Worm (Caenorhabditis elegans) whole organism, L3 larva: ENCODE measurements around the gene Y37H2A.11.

ENCODE experiments used
- R02D3.7 ChIP-seq: fragments of 150-350 bp; optimal IDR thresholded peaks from 2 replicates; lab custom pipeline; 2014; ENCODE audit warnings: missing biosample characterization, missing genetic modification characterization
- ZK546.5 ChIP-seq: sonication (generic microtip); optimal IDR thresholded peaks from 2 replicates; lab custom pipeline; 2017; ENCODE audit warnings: missing biosample characterization, missing genetic modification characterization
- aly-2 ChIP-seq: fragments of 150-350 bp; optimal IDR thresholded peaks from 2 replicates; lab custom pipeline; 2014; ENCODE audit warnings: missing biosample characterization, missing genetic modification characterization
- ama-1 ChIP-seq: fragments of 150-350 bp; optimal IDR thresholded peaks from 2 replicates; lab custom pipeline; 2018
- ceh-16 ChIP-seq: sonication (generic microtip); optimal IDR thresholded peaks from 2 replicates; lab custom pipeline; 2017; ENCODE audit warnings: missing biosample characterization, missing genetic modification characterization
- ceh-28 ChIP-seq: fragments of 150-350 bp; optimal IDR thresholded peaks from 2 replicates; lab custom pipeline; 2014; ENCODE audit warnings: missing biosample characterization, missing genetic modification reagents, missing genetic modification characterization
- ceh-82 ChIP-seq: fragments of 150-350 bp; optimal IDR thresholded peaks from 2 replicates; lab custom pipeline; 2014; ENCODE audit warnings: missing biosample characterization, missing genetic modification characterization
- ceh-9 ChIP-seq: sonication (generic microtip); optimal IDR thresholded peaks from 2 replicates; lab custom pipeline; 2018; ENCODE audit warnings: missing biosample characterization, missing genetic modification characterization
- egl-5 ChIP-seq: fragments of 150-350 bp; optimal IDR thresholded peaks from 2 replicates; lab custom pipeline; 2017; ENCODE audit warnings: missing biosample characterization, missing genetic modification reagents, missing genetic modification characterization, inconsistent platforms
- elt-1 ChIP-seq: fragments of 150-350 bp; optimal IDR thresholded peaks from 2 replicates; lab custom pipeline; 2014; ENCODE audit warnings: missing biosample characterization, missing genetic modification characterization
- elt-2 ChIP-seq: sonication (generic microtip); optimal IDR thresholded peaks from 2 replicates; lab custom pipeline; 2016; ENCODE audit warnings: missing genetic modification reagents, mild to moderate bottlenecking, missing genetic modification characterization, missing compliant biosample characterization
- elt-3 ChIP-seq, 3 experiments: fragments of 150-350 bp in 1 of 3; sonication (generic microtip) in 2 of 3; optimal IDR thresholded peaks; 2 replicates in 2 of 3; 4 replicates in 1 of 3; lab custom pipeline; 2014 to 2017; ENCODE audit warnings: missing biosample characterization in 3 of 3, missing genetic modification characterization in 3 of 3
- eor-1 ChIP-seq, 2 experiments: fragments of 150-350 bp; optimal IDR thresholded peaks; 2 replicates each; lab custom pipeline; 2014 to 2018; ENCODE audit warnings: missing biosample characterization in 2 of 2, missing genetic modification characterization in 2 of 2
- hmg-11 ChIP-seq: sonication (generic microtip); optimal IDR thresholded peaks from 2 replicates; lab custom pipeline; 2016; ENCODE audit warnings: missing genetic modification characterization, missing compliant biosample characterization
- lin-39 ChIP-seq: fragments of 150-350 bp; optimal IDR thresholded peaks from 2 replicates; lab custom pipeline; 2018; ENCODE audit warnings: missing biosample characterization, missing genetic modification reagents, missing genetic modification characterization
- lsy-12 ChIP-seq: sonication (generic microtip); optimal IDR thresholded peaks from 2 replicates; lab custom pipeline; 2016; ENCODE audit warnings: mild to moderate bottlenecking, missing genetic modification characterization, missing compliant biosample characterization
- mdl-1 ChIP-seq: fragments of 150-350 bp; optimal IDR thresholded peaks from 2 replicates; lab custom pipeline; 2014; ENCODE audit warnings: missing biosample characterization, missing genetic modification characterization
- mml-1 ChIP-seq: fragments of 150-350 bp; sonication (generic microtip); optimal IDR thresholded peaks from 3 replicates; lab custom pipeline; 2014; ENCODE audit warnings: missing biosample characterization, missing genetic modification characterization
- nfya-1 ChIP-seq: sonication (generic microtip); optimal IDR thresholded peaks from 2 replicates; lab custom pipeline; 2017; ENCODE audit warnings: missing genetic modification characterization, mild to moderate bottlenecking, missing compliant biosample characterization, antibody characterized with exemption, moderate library complexity; ENCODE audit not compliant: insufficient read depth
- nhr-11 ChIP-seq: fragments of 150-350 bp; optimal IDR thresholded peaks from 2 replicates; lab custom pipeline; 2014; ENCODE audit warnings: missing biosample characterization, missing genetic modification characterization
- nhr-12 ChIP-seq: fragments of 150-350 bp; optimal IDR thresholded peaks from 2 replicates; lab custom pipeline; 2014; ENCODE audit warnings: missing biosample characterization, missing genetic modification characterization
- nhr-23 ChIP-seq: fragments of 150-350 bp; optimal IDR thresholded peaks from 2 replicates; lab custom pipeline; 2014; ENCODE audit warnings: missing biosample characterization, missing genetic modification reagents, missing genetic modification characterization
- nhr-237 ChIP-seq: fragments of 150-350 bp; optimal IDR thresholded peaks from 2 replicates; lab custom pipeline; 2014; ENCODE audit warnings: missing biosample characterization, missing genetic modification characterization
- nhr-28 ChIP-seq: fragments of 150-350 bp; optimal IDR thresholded peaks from 2 replicates; lab custom pipeline; 2014; ENCODE audit warnings: missing biosample characterization, missing genetic modification characterization
- nhr-43 ChIP-seq: sonication (generic microtip); optimal IDR thresholded peaks from 2 replicates; lab custom pipeline; 2016; ENCODE audit warnings: mild to moderate bottlenecking, missing genetic modification characterization, missing compliant biosample characterization; ENCODE audit not compliant: poor library complexity, severe bottlenecking
- nhr-76 ChIP-seq: fragments of 150-350 bp; sonication (generic microtip); optimal IDR thresholded peaks from 5 replicates; lab custom pipeline; 2014; ENCODE audit warnings: missing biosample characterization, missing genetic modification characterization
- nhr-77 ChIP-seq: fragments of 150-350 bp; optimal IDR thresholded peaks from 2 replicates; lab custom pipeline; 2014; ENCODE audit warnings: missing biosample characterization, missing genetic modification characterization
- sea-2 ChIP-seq: fragments of 150-350 bp; sonication (generic microtip); optimal IDR thresholded peaks from 4 replicates; lab custom pipeline; 2014; ENCODE audit warnings: missing biosample characterization, missing genetic modification reagents, missing genetic modification characterization
- skn-1 ChIP-seq: fragments of 150-350 bp; optimal IDR thresholded peaks from 2 replicates; lab custom pipeline; 2014; ENCODE audit warnings: missing biosample characterization, missing genetic modification characterization
- snpc-4 ChIP-seq: fragments of 150-350 bp; optimal IDR thresholded peaks from 2 replicates; lab custom pipeline; 2014; ENCODE audit warnings: missing biosample characterization, missing genetic modification characterization
- tbx-2 ChIP-seq: sonication (generic microtip); optimal IDR thresholded peaks from 2 replicates; lab custom pipeline; 2016; ENCODE audit warnings: mild to moderate bottlenecking, missing genetic modification characterization, missing compliant biosample characterization
- unc-39 ChIP-seq: sonication (generic microtip); optimal IDR thresholded peaks from 4 replicates; lab custom pipeline; 2017; ENCODE audit warnings: missing biosample characterization, missing genetic modification characterization
- unc-62 ChIP-seq: fragments of 150-350 bp; sonication (generic microtip); optimal IDR thresholded peaks from 4 replicates; lab custom pipeline; 2014; ENCODE audit warnings: missing biosample characterization, missing genetic modification reagents, missing genetic modification characterization
- ztf-11 ChIP-seq: fragments of 150-350 bp; optimal IDR thresholded peaks from 2 replicates; lab custom pipeline; 2014; ENCODE audit warnings: missing biosample characterization, missing genetic modification characterization
- ztf-4 ChIP-seq: fragments of 150-350 bp; optimal IDR thresholded peaks from 2 replicates; lab custom pipeline; 2014; ENCODE audit warnings: missing biosample characterization, missing genetic modification characterization

The Y37H2A.11 gene

DNA sequence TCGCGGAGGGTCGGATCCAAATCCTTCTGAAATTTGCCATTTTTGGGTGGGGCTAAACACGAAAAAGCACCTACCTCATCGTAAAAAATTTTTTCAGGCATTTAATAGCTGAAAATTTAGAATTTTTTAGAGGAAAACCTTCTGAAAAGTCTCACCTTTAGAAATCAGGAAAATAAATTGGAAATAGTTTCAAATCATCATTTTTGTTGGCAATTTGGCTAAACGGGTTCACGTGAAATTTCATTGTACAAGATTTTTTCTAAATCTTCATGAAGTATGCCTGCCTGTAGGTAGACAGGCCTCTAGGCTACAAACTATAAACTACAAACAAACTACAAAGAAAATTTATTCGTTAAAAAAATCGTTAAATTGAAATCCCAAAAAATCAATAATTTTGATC, 27.0 kb downstream of the Y37H2A.11 start, which contains the start of gene C14A6.7:
Gene C14A6.7, minus strand, starts transcription at position 101 of the 400 bp plus-strand sequence.
- no peak for TF ChIP-seq snpc-4
- TF ChIP-seq mdl-1, result no peak
- no peak for TF ChIP-seq lin-39 (tag; lab: Kevin White, UChicago)
- TF ChIP-seq egl-5 (tag; lab: Kevin White, UChicago), result no peak
- TF ChIP-seq ceh-28 (tag; lab: Kevin White, UChicago), result no peak
- no peak for TF ChIP-seq mml-1 (tag; lab: Kevin White, UChicago)

ce11 chrV:18171568-18171967, 30.3 kb downstream of the Y37H2A.11 start, which contains the start of gene C14A6.8:
Gene C14A6.8 (minus strand): TSS chrV:18171668.
- no peak for TF ChIP-seq R02D3.7 (tag; lab: Kevin White, UChicago)
- TF ChIP-seq eor-1 (tag; optimal IDR thresholded peaks at IDR 0.05; lab: Kevin White, UChicago), result no peak
- TF ChIP-seq ztf-4, result no peak
- TF ChIP-seq ceh-16 (tag; lab: Kevin White, UChicago), result no peak
- no peak for TF ChIP-seq nhr-43 (tag; lab: Kevin White, UChicago)
- TF ChIP-seq ceh-82, result no peak
- no peak for TF ChIP-seq nhr-77 (tag; lab: Kevin White, UChicago)
- no peak for TF ChIP-seq hmg-11 (tag; lab: Kevin White, UChicago)
- no peak for TF ChIP-seq sea-2
- TF ChIP-seq ama-1 (lab: Kevin White, UChicago), result no peak
- TF ChIP-seq nhr-11, result no peak
- no peak for TF ChIP-seq elt-3 (tag; optimal IDR thresholded peaks at IDR 0.05; lab: Kevin White, UChicago)
- TF ChIP-seq nhr-237 (tag; lab: Kevin White, UChicago), result no peak
- TF ChIP-seq lsy-12, result no peak
- TF ChIP-seq ZK546.5 (tag; lab: Kevin White, UChicago), result no peak

DNA sequence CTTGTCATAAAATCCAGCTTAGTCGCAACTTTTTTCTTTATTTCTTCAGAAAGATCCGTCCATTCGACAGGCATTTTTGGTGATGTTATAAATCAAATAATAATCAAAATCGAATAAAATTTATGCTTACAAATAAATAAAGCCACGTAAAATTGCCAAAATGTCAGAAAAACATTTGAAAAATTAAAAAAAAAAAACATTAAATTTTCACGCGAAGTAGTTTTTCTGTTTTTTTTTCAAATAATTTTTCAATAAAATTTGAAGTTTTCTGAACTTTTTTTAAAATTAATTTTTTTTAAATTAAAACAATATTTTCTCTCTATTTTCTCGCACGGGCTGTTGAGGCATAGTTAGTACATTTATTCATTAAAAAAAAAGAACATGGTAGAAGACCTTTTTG, 37.4 kb downstream of the Y37H2A.11 start, which contains the start of gene C31G12.4:
Gene C31G12.4, minus strand, starts transcription at position 101 of the 400 bp plus-strand sequence.
- TF ChIP-seq ztf-4 (no peak), skn-1 (tag; lab: Kevin White, UChicago) (no peak), unc-62 (no peak), mml-1 (tag; lab: Kevin White, UChicago) (no peak), aly-2 (tag; lab: Kevin White, UChicago) (no peak), nhr-28 (tag; lab: Kevin White, UChicago) (no peak), R02D3.7 (tag; lab: Kevin White, UChicago) (no peak), nhr-76 (tag; lab: Kevin White, UChicago) (no peak), elt-3 (tag; optimal IDR thresholded peaks at IDR 0.05; lab: Kevin White, UChicago) (no peak), elt-1 (tag; lab: Kevin White, UChicago) (no peak), ceh-16 (tag; lab: Kevin White, UChicago) (no peak), nhr-23 (tag; lab: Kevin White, UChicago) (no peak), nhr-12 (tag; lab: Kevin White, UChicago) (no peak), hmg-11 (tag; lab: Kevin White, UChicago) (no peak), tbx-2 (tag; lab: Kevin White, UChicago) (no peak), ceh-9 (tag; lab: Kevin White, UChicago) (no peak), lsy-12 (no peak), ceh-28 (tag; lab: Kevin White, UChicago) (no peak)

ce11 chrV:18179663-18180062, 38.4 kb downstream of the Y37H2A.11 start, which contains the start of gene C31G12.1:
Gene C31G12.1 (plus strand): TSS chrV:18179963.
- TF ChIP-seq tbx-2 (tag; lab: Kevin White, UChicago), result no peak

DNA sequence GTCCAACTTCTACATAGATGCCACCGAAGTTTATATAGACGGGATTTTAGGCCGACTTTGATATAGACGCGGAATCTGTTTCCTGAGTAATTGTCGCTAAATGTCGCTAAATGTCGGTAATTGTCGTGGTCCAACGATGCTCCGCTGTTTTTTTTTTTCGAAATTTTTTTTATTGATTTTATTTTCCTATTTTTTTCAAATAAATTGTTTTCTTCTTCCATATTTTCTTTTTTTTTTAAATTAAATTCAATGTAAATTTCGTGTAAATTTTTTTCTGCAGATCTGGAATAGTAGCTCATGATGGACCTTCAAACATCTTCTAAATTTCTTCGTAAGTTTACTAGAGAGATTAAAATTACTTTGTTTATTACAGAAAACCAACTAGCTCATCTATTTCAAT, 43.6 kb downstream of the Y37H2A.11 start, which contains the start of gene C31G12.3:
Gene C31G12.3, plus strand, starts transcription at position 301 of the 400 bp plus-strand sequence.
- no peak for TF ChIP-seq ztf-11 (tag; lab: Kevin White, UChicago)
- TF ChIP-seq ama-1 (lab: Kevin White, UChicago), result no peak
- TF ChIP-seq skn-1 (tag; lab: Kevin White, UChicago), result no peak
- no peak for TF ChIP-seq unc-39 (tag; lab: Kevin White, UChicago)
- TF ChIP-seq ceh-16 (tag; lab: Kevin White, UChicago), result no peak
- no peak for TF ChIP-seq mml-1 (tag; lab: Kevin White, UChicago)
- no peak for TF ChIP-seq nfya-1 (tag; lab: Kevin White, UChicago)
- no peak for TF ChIP-seq nhr-237 (tag; lab: Kevin White, UChicago)
- no peak for TF ChIP-seq elt-2 (tag; lab: Kevin White, UChicago)
